Fruit fly (Drosophila melanogaster) Kc167 (cell line): ENCODE data around the gene CG15403.

Experiments used
- h ChIP-seq: fragments of >200 bp; optimal IDR thresholded peaks from 3 replicates; lab custom pipeline; 2018; ENCODE audit warnings: missing external identifiers
- insv ChIP-seq: fragments of >200 bp; optimal IDR thresholded peaks from 3 replicates; lab custom pipeline; 2018; ENCODE audit warnings: missing external identifiers
- psq ChIP-seq: fragments of >200 bp; optimal IDR thresholded peaks from 2 replicates; lab custom pipeline; 2017; ENCODE audit warnings: missing external identifiers
- ttk ChIP-seq: sonication (Bioruptor generic); optimal IDR thresholded peaks from 2 replicates; lab custom pipeline; 2017; ENCODE audit warnings: missing external identifiers

DNA sequence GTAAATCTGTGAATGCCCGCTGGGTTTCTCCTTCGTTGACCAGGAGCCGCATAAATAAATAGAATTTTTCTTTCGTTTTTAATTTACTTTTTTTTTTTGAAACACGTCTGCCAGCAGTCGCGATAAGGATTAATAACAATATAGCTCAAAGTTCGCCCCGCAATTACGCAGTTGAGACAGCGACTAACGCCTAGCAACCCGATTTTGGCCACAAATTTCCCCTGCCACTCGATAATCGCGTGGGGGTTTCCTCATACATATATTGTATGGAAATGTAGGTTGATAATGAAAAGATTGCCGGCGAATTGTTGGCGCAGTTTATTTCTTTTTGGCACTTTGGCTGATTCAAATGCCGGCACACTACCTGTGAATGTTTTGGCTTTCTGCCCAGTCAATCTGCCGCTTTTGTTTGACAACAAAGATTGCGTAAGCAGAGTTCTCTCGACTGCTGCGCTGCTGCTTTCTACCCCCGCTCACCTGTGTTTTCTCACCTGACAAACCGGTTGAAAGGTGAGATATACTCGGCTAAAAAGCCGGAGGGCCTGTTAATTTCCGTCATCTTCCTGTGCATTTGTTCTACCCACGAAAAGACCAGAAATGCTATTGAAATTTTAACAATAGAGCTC lies 36.7 kb downstream of the CG15403 start:
- TF ChIP-seq h (no peak), ttk (lab: Kevin White, UChicago) (no peak), insv (lab: Kevin White, UChicago) (no peak), psq (lab: Kevin White, UChicago) (no peak)
